Fruit fly (Drosophila melanogaster) whole organism, embryonic: ENCODE results near the gene CG5071.

Experiments
- Ada2b ChIP-seq: fragments of 200-800 bp; sonication (Bioruptor generic); IDR thresholded peaks from 2 replicates; pipeline ENCODE4 v1.3.6; 2022; ENCODE audit warnings: missing biosample characterization, missing genetic modification characterization
- Antp ChIP-seq: fragments of 200-800 bp; sonication (Bioruptor generic); optimal IDR thresholded peaks from 3 replicates; lab custom pipeline; 2016; ENCODE audit warnings: missing biosample characterization, missing genetic modification characterization
- CG10565 ChIP-seq: fragments of 200-800 bp; sonication (Bioruptor generic); optimal IDR thresholded peaks from 3 replicates; lab custom pipeline; 2016; ENCODE audit warnings: missing biosample characterization, mild to moderate bottlenecking, missing genetic modification characterization
- CG11456 ChIP-seq: fragments of 200-800 bp; sonication (Bioruptor generic); IDR thresholded peaks from 3 replicates; pipeline ENCODE4 v1.3.6; 2022; ENCODE audit warnings: missing biosample characterization, missing genetic modification characterization
- CG12071 ChIP-seq: fragments of 200-800 bp; sonication (Bioruptor generic); optimal IDR thresholded peaks from 3 replicates; lab custom pipeline; 2018; ENCODE audit warnings: missing biosample characterization, mild to moderate bottlenecking, missing genetic modification characterization
- CG12219 ChIP-seq: fragments of 200-800 bp; sonication (Bioruptor generic); optimal IDR thresholded peaks from 3 replicates; lab custom pipeline; 2018; ENCODE audit warnings: missing biosample characterization, mild to moderate bottlenecking, missing genetic modification characterization
- CG16779 ChIP-seq: fragments of 200-800 bp; sonication (Bioruptor generic); IDR thresholded peaks from 2 replicates; pipeline ENCODE4 v1.3.6; 2022; ENCODE audit warnings: missing biosample characterization, missing genetic modification characterization
- CG17802 ChIP-seq: fragments of 200-800 bp; sonication (Bioruptor generic); optimal IDR thresholded peaks from 2 replicates; lab custom pipeline; 2018; ENCODE audit warnings: missing biosample characterization, mild to moderate bottlenecking, missing genetic modification characterization, moderate library complexity
- CG18764 ChIP-seq: fragments of 200-800 bp; sonication (Bioruptor generic); optimal IDR thresholded peaks from 3 replicates; lab custom pipeline; 2016; ENCODE audit warnings: missing biosample characterization, missing genetic modification characterization
- CG3281 ChIP-seq: fragments of 200-800 bp; sonication (Bioruptor generic); optimal IDR thresholded peaks from 3 replicates; lab custom pipeline; 2017; ENCODE audit warnings: missing biosample characterization, mild to moderate bottlenecking, missing genetic modification characterization
- CG3995 ChIP-seq: fragments of 200-800 bp; sonication (Bioruptor generic); optimal IDR thresholded peaks from 3 replicates; lab custom pipeline; 2016; ENCODE audit warnings: missing biosample characterization, missing genetic modification characterization
- CG4617 ChIP-seq: fragments of 200-800 bp; sonication (Bioruptor generic); optimal IDR thresholded peaks from 3 replicates; lab custom pipeline; 2016; ENCODE audit warnings: missing biosample characterization, missing genetic modification characterization, borderline replicate concordance
- CG6175 ChIP-seq: fragments of 200-800 bp; sonication (Bioruptor generic); IDR thresholded peaks from 3 replicates; pipeline ENCODE4 v1.3.6; 2022; ENCODE audit warnings: missing biosample characterization, missing genetic modification characterization
- CG6272 ChIP-seq: fragments of 200-800 bp; sonication (Bioruptor generic); IDR thresholded peaks from 2 replicates; pipeline ENCODE4 v1.3.6; 2022; ENCODE audit warnings: missing biosample characterization, missing genetic modification characterization
- CG7271 ChIP-seq: fragments of 200-800 bp; sonication (Bioruptor generic); optimal IDR thresholded peaks from 2 replicates; lab custom pipeline; 2018; ENCODE audit warnings: missing biosample characterization, mild to moderate bottlenecking, missing genetic modification characterization, moderate library complexity
- CG7963 ChIP-seq: fragments of 200-800 bp; sonication (Bioruptor generic); IDR thresholded peaks from 3 replicates; pipeline ENCODE4 v1.3.6; 2022; ENCODE audit warnings: missing biosample characterization, missing genetic modification characterization; ENCODE audit not compliant: partially characterized antibody
- CG9609 ChIP-seq: fragments of 200-800 bp; sonication (Bioruptor generic); optimal IDR thresholded peaks from 3 replicates; lab custom pipeline; 2016; ENCODE audit warnings: missing biosample characterization, missing genetic modification characterization
- CG9932 ChIP-seq: fragments of 200-800 bp; sonication (Bioruptor generic); IDR thresholded peaks from 2 replicates; pipeline ENCODE4 v1.3.6; 2022; ENCODE audit warnings: missing biosample characterization, missing genetic modification characterization
- Fer1 ChIP-seq: fragments of 200-800 bp; sonication (Bioruptor generic); optimal IDR thresholded peaks from 2 replicates; lab custom pipeline; 2017; ENCODE audit warnings: missing biosample characterization, mild to moderate bottlenecking, missing genetic modification characterization
- HLH3B ChIP-seq: fragments of 200-800 bp; sonication (Bioruptor generic); IDR thresholded peaks from 2 replicates; pipeline ENCODE4 v1.3.6; 2022; ENCODE audit warnings: missing biosample characterization, missing genetic modification characterization
- Hey ChIP-seq: fragments of 200-800 bp; sonication (Bioruptor generic); optimal IDR thresholded peaks from 3 replicates; lab custom pipeline; 2018; ENCODE audit warnings: missing biosample characterization, mild to moderate bottlenecking, missing genetic modification characterization
- Med ChIP-seq: fragments of 200-800 bp; sonication (Bioruptor generic); peaks from one replicate; lab custom pipeline; 2016; ENCODE audit warnings: missing biosample characterization, missing genetic modification characterization, mild to moderate bottlenecking, inconsistent platforms, moderate library complexity
- Meics ChIP-seq: fragments of 200-800 bp; sonication (Bioruptor generic); optimal IDR thresholded peaks from 2 replicates; lab custom pipeline; 2017; ENCODE audit warnings: missing biosample characterization, mild to moderate bottlenecking, missing genetic modification characterization
- Myb ChIP-seq: fragments of 200-800 bp; sonication (Bioruptor generic); optimal IDR thresholded peaks from 2 replicates; lab custom pipeline; 2016; ENCODE audit warnings: missing biosample characterization, missing genetic modification characterization
- NC2α ChIP-seq: fragments of 200-800 bp; sonication (Bioruptor generic); optimal IDR thresholded peaks from 2 replicates; lab custom pipeline; 2016; ENCODE audit warnings: missing biosample characterization, missing genetic modification characterization
- NK7.1 ChIP-seq: fragments of 200-800 bp; sonication (Bioruptor generic); optimal IDR thresholded peaks from 3 replicates; lab custom pipeline; 2016; ENCODE audit warnings: missing biosample characterization, missing genetic modification characterization
- Poxn ChIP-seq: fragments of 200-800 bp; sonication (Bioruptor generic); IDR thresholded peaks from 2 replicates; pipeline ENCODE4 v1.3.6; 2022; ENCODE audit warnings: missing biosample characterization, missing genetic modification characterization
- Rfx ChIP-seq: fragments of 200-800 bp; sonication (Bioruptor generic); IDR thresholded peaks from 2 replicates; pipeline ENCODE4 v1.3.6; 2022; ENCODE audit warnings: missing biosample characterization, missing genetic modification characterization
- Sin3A ChIP-seq: fragments of >200 bp; optimal IDR thresholded peaks from 2 replicates; lab custom pipeline; 2018
- Taf1 ChIP-seq: fragments of 200-800 bp; sonication (Bioruptor generic); IDR thresholded peaks from 2 replicates; pipeline ENCODE4 v1.3.6; 2022; ENCODE audit warnings: missing biosample characterization, missing genetic modification characterization
- ase ChIP-seq: fragments of 200-800 bp; sonication (Bioruptor generic); IDR thresholded peaks from 3 replicates; pipeline ENCODE4 v1.3.6; 2022; ENCODE audit warnings: missing biosample characterization, missing genetic modification characterization
- br ChIP-seq: fragments of >200 bp; optimal IDR thresholded peaks from 2 replicates; lab custom pipeline; 2017
- bsh ChIP-seq, 2 experiments: fragments of 200-800 bp; sonication (Bioruptor generic); optimal IDR thresholded peaks; 2 replicates each; lab custom pipeline; 2017 to 2018; ENCODE audit warnings: mild to moderate bottlenecking in 2 of 2, missing biosample characterization in 2 of 2, missing genetic modification characterization in 2 of 2, moderate library complexity in 1 of 2
- btn ChIP-seq: fragments of 200-800 bp; sonication (Bioruptor generic); optimal IDR thresholded peaks from 2 replicates; lab custom pipeline; 2016; ENCODE audit warnings: missing biosample characterization, missing genetic modification characterization
- chn ChIP-seq: fragments of 200-800 bp; sonication (Bioruptor generic); optimal IDR thresholded peaks from 2 replicates; lab custom pipeline; 2016; ENCODE audit warnings: missing biosample characterization, missing genetic modification characterization
- esg ChIP-seq: fragments of 200-800 bp; sonication (Bioruptor generic); conservative IDR thresholded peaks from 2 replicates; pipeline ENCODE4 v1.3.6; 2022; ENCODE audit warnings: missing biosample characterization, missing genetic modification characterization
- fd96Cb ChIP-seq: fragments of 200-800 bp; sonication (Bioruptor generic); optimal IDR thresholded peaks from 2 replicates; lab custom pipeline; 2018; ENCODE audit warnings: missing biosample characterization, mild to moderate bottlenecking, missing genetic modification characterization, moderate library complexity
- ken ChIP-seq: fragments of 200-800 bp; sonication (Bioruptor generic); IDR thresholded peaks from 3 replicates; pipeline ENCODE4 v1.3.6; 2022; ENCODE audit warnings: missing biosample characterization, missing genetic modification characterization
- lmd ChIP-seq: fragments of 200-800 bp; sonication (Bioruptor generic); IDR thresholded peaks from 2 replicates; pipeline ENCODE4 v1.3.6; 2022; ENCODE audit warnings: missing biosample characterization, missing genetic modification characterization
- lola ChIP-seq, 3 experiments: fragments of >200 bp in 2 of 3; fragments of 200-800 bp in 1 of 3; sonication (Bioruptor generic) in 1 of 3; optimal IDR thresholded peaks; 2 replicates each; lab custom pipeline; 2017 to 2019; ENCODE audit warnings: missing biosample characterization in 3 of 3, missing genetic modification characterization in 3 of 3, mild to moderate bottlenecking in 1 of 3, moderate library complexity in 1 of 3
- salm ChIP-seq: fragments of 200-800 bp; sonication (Bioruptor generic); optimal IDR thresholded peaks from 2 replicates; lab custom pipeline; 2018; ENCODE audit warnings: missing biosample characterization, mild to moderate bottlenecking, missing genetic modification characterization
- scrt ChIP-seq: fragments of 200-800 bp; sonication (Bioruptor generic); optimal IDR thresholded peaks from 2 replicates; lab custom pipeline; 2018; ENCODE audit warnings: missing biosample characterization, mild to moderate bottlenecking, missing genetic modification characterization, moderate library complexity
- sens ChIP-seq: fragments of 200-800 bp; sonication (Bioruptor generic); peaks from one replicate; lab custom pipeline; 2016; ENCODE audit warnings: missing biosample characterization, missing genetic modification characterization
- slp2 ChIP-seq: fragments of 200-800 bp; sonication (Bioruptor generic); optimal IDR thresholded peaks from 2 replicates; lab custom pipeline; 2016; ENCODE audit warnings: missing biosample characterization, missing genetic modification characterization
- sqz ChIP-seq: fragments of 200-800 bp; sonication (Bioruptor generic); optimal IDR thresholded peaks from 3 replicates; lab custom pipeline; 2018; ENCODE audit warnings: missing biosample characterization, mild to moderate bottlenecking, missing genetic modification characterization
- tap ChIP-seq: fragments of 200-800 bp; optimal IDR thresholded peaks from 3 replicates; lab custom pipeline; 2019; ENCODE audit warnings: missing biosample characterization, mild to moderate bottlenecking, missing genetic modification characterization, moderate library complexity
- tx ChIP-seq: fragments of 200-800 bp; sonication (Bioruptor generic); optimal IDR thresholded peaks from 2 replicates; lab custom pipeline; 2016; ENCODE audit warnings: missing biosample characterization, missing genetic modification characterization
- vnd ChIP-seq: fragments of 200-800 bp; sonication (Bioruptor generic); IDR thresholded peaks from 3 replicates; pipeline ENCODE4 v1.3.6; 2022; ENCODE audit warnings: missing biosample characterization, missing genetic modification characterization; ENCODE audit not compliant: partially characterized antibody
- vvl ChIP-seq: fragments of 200-800 bp; sonication (Bioruptor generic); IDR thresholded peaks from 2 replicates; pipeline ENCODE4 v1.3.6; 2022; ENCODE audit warnings: missing biosample characterization, missing genetic modification characterization
- wdn ChIP-seq: fragments of 200-800 bp; sonication (Bioruptor generic); IDR thresholded peaks from 2 replicates; pipeline ENCODE4 v1.3.6; 2022; ENCODE audit warnings: missing biosample characterization, missing genetic modification characterization

CG5071 gene

DNA sequence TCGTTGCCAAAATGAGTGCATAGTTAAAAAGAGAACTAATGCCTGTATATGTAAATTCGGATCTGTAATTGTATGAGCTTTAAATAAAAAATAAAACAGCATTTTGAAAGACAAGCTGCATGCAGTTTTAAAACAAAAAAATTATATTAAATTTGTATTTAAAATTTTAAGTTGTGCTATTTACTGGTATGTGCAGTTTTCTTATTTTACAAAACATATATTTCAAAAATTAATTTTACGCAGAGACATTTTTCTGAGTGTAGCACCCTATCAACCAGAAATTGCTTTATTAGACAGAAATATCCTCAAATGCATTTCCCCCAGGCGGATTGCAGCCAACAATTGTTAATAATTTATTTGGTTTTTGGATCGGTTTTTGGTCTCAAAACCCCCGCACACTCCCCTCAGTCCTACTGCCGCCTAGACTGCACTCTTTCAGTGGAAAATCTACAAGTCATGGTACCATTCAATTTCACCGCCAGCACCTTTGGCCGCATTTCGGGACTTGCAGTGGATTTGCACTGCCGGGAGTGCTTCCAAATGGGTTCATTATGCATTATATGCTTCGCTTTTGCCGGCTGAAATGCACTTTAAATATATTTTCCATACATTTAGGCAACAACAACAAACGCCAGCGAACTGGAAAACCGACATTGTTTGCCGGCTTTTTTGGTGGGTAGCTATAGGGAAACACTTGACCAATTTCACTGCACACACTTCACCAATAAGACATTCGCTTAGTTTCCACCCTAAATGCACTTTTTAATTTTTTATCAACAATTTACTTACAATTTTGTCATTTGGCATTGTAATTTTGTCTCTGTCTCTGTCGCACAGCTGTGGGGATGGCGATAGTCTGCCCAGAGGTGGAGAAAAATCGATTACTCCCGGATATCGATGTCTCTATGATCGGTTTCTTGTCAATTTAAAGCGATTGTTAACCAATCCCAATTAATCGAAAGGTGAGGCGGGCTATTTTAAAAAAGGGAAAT is 5.9 kb downstream of the CG5071 start, which contains the start of gene Npl4 (continued):
- no peak for TF ChIP-seq CG9932 (GFP tag; lab: Robert Waterston, UW)
- no peak for TF ChIP-seq CG16779 (GFP tag; lab: Robert Waterston, UW)
- no peak for TF ChIP-seq chn
- TF ChIP-seq CG7271 (tag; lab: Kevin White, UChicago), result no peak
- TF ChIP-seq scrt (GFP tag; lab: Kevin White, UChicago), result no peak
- peak; percentile 97 for TF ChIP-seq CG7963 (GFP tag; lab: Robert Waterston, UW)
- no peak for TF ChIP-seq lola (GFP tag; optimal IDR thresholded peaks at IDR 0.05; lab: Kevin White, UChicago)
- peak; percentile 62 for TF ChIP-seq Sin3A
- TF ChIP-seq CG17802, result no peak
- TF ChIP-seq Taf1, result no peak
- TF ChIP-seq HLH3B (GFP tag; lab: Robert Waterston, UW), result peak; percentile 35; the same call in 1 of the 2 replicates
- TF ChIP-seq Hey (tag; lab: Kevin White, UChicago), result no peak
- no peak for TF ChIP-seq NK7.1
- TF ChIP-seq vnd, result peak; percentile 93
- peak; percentile 88 for TF ChIP-seq sens (GFP tag; lab: Kevin White, UChicago)
- TF ChIP-seq CG6272 (GFP tag; lab: Robert Waterston, UW), result no peak
- TF ChIP-seq tap (tag; lab: Kevin White, UChicago), result no peak
- TF ChIP-seq btn, result no peak
- TF ChIP-seq CG3995 (GFP tag; lab: Kevin White, UChicago), result no peak
- no peak for TF ChIP-seq CG10565
- TF ChIP-seq Fer1, result no peak
- no peak for TF ChIP-seq fd96Cb (tag; lab: Kevin White, UChicago)
- no peak for TF ChIP-seq CG6175 (GFP tag; lab: Robert Waterston, UW)
- no peak for TF ChIP-seq salm (tag; lab: Kevin White, UChicago)
- no peak for TF ChIP-seq NC2α (GFP tag; lab: Kevin White, UChicago)
- no peak for TF ChIP-seq CG18764 (GFP tag; lab: Kevin White, UChicago)
- TF ChIP-seq CG9609 (GFP tag; lab: Kevin White, UChicago), result no peak
- TF ChIP-seq ken (GFP tag; lab: Robert Waterston, UW), result no peak
- no peak for TF ChIP-seq Antp (GFP tag; lab: Kevin White, UChicago)
- peak; percentile 19; the same call in 1 of the 2 replicates for TF ChIP-seq vvl (GFP tag; lab: Robert Waterston, UW)
- TF ChIP-seq Med (GFP tag; lab: Kevin White, UChicago), result no peak
- TF ChIP-seq Meics (GFP tag; lab: Kevin White, UChicago), result peak; percentile 23
- no peak for TF ChIP-seq Poxn (GFP tag; lab: Robert Waterston, UW)
- TF ChIP-seq ase (GFP tag; lab: Robert Waterston, UW), result no peak
- peak; percentile 72 for TF ChIP-seq CG4617 (GFP tag; lab: Kevin White, UChicago)
- no peak for TF ChIP-seq Ada2b (GFP tag; lab: Robert Waterston, UW)
- TF ChIP-seq bsh (GFP tag; optimal IDR thresholded peaks at IDR 0.05; lab: Kevin White, UChicago), result no peak
- TF ChIP-seq wdn (GFP tag; lab: Robert Waterston, UW), result no peak
- no peak for TF ChIP-seq CG12219 (GFP tag; lab: Kevin White, UChicago)
- no peak for TF ChIP-seq lmd (GFP tag; lab: Robert Waterston, UW)
- no peak for TF ChIP-seq slp2 (GFP tag; lab: Kevin White, UChicago)
- TF ChIP-seq CG11456, result no peak
- TF ChIP-seq Myb (GFP tag; lab: Kevin White, UChicago), result peak; percentile 19
- no peak for TF ChIP-seq sqz (GFP tag; lab: Kevin White, UChicago)
- no peak for TF ChIP-seq CG3281 (GFP tag; lab: Kevin White, UChicago)
- TF ChIP-seq esg (GFP tag; lab: Robert Waterston, UW), result no peak
- no peak for TF ChIP-seq tx (GFP tag; lab: Kevin White, UChicago)
- no peak for TF ChIP-seq CG12071 (GFP tag; lab: Kevin White, UChicago)
- 0 out of 2 replicates have a peak, but pooled peaks have one; percentile 14 for TF ChIP-seq Rfx
- TF ChIP-seq br (lab: Kevin White, UChicago), result no peak
